Fruit fly (Drosophila melanogaster): Measurements from ENCODE around the gene sn.

The sn gene

DNA sequence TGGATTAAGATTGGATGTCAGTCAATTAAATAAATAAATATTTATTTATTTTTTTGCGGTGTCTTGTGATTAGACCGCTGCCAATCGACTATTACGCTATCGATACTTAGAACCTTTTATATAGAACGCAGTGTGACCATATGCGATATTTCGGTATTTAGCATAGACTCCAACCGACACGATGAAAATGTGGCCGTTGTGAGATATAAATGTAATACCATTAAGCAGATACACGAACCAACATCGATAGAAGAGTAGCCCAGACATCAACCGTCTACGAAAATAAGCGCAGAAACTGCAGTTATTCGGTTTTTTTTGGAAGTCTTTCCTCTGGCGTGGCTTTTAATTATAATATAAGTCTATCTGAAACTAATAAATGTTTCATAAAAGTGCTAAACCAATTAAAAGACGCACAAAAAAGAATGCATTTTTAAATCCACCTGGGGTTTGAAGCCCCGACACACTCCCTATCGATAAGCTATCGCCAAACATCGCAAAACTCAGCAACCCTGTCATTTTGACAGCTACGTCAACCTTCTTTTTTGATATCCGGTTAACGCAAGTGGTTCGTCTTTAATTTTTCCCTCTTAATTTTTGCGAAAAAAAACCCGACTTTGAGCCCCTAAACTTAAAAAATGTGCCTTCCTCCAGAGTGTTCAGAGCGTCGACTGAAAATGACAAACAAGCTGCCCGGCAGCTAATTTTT, 30.5 kb upstream of the sn start, which contains the start of the genes Dhdds and RpS14a (continued):
- TF ChIP-seq gcm (GFP tag; optimal IDR thresholded peaks at IDR 0.05) = peak; percentile 36
- peak; percentile 44 for TF ChIP-seq CG17829 (tag; optimal IDR thresholded peaks at IDR 0.05)
- TF ChIP-seq CG12155 (GFP tag; optimal IDR thresholded peaks at IDR 0.05) = peak; percentile 38
- no peak for TF ChIP-seq Aef1 (GFP tag; IDR thresholded peaks at IDR 0.05)
- TF ChIP-seq Elba2 (GFP tag; optimal IDR thresholded peaks at IDR 0.05) = peak; percentile 25
- peak; percentile 75 for TF ChIP-seq ci (GFP tag; IDR thresholded peaks at IDR 0.05)
- peak; percentile 33 for TF ChIP-seq CG10274 (GFP tag; optimal IDR thresholded peaks at IDR 0.05)
- no peak for TF ChIP-seq zf30C (GFP tag; optimal IDR thresholded peaks at IDR 0.05)
- peak; percentile 64 for TF ChIP-seq PHDP (tag; optimal IDR thresholded peaks at IDR 0.05)
- peak; percentile 70; the same call in 2 of the 3 replicates for TF ChIP-seq CG11560 (tag; IDR thresholded peaks at IDR 0.05)
- TF ChIP-seq gce (GFP tag; IDR thresholded peaks at IDR 0.05) = no peak
- TF ChIP-seq dm (GFP tag; optimal IDR thresholded peaks at IDR 0.05) = peak; percentile 60
- TF ChIP-seq CG14860 (GFP tag; IDR thresholded peaks at IDR 0.05; ENCODE audit: partially characterized antibody) = peak; percentile 48; the same call in 2 of the 3 replicates
- TF ChIP-seq CG1024 (GFP tag; IDR thresholded peaks at IDR 0.05) = no peak
- no peak for TF ChIP-seq ham (GFP tag; IDR thresholded peaks at IDR 0.05)
- TF ChIP-seq Optix (GFP tag; IDR thresholded peaks at IDR 0.05) = no peak; the same call in 2 of the 3 replicates
- peak; percentile 58 for TF ChIP-seq bbx (GFP tag; IDR thresholded peaks at IDR 0.05; ENCODE audit: partially characterized antibody)
- no peak for TF ChIP-seq CG43689 (GFP tag; IDR thresholded peaks at IDR 0.05)
- no peak for TF ChIP-seq dan (GFP tag; IDR thresholded peaks at IDR 0.05)
- peak; percentile 74 for TF ChIP-seq CG10431 (GFP tag; optimal IDR thresholded peaks at IDR 0.05)
- TF ChIP-seq CG12071 (GFP tag; optimal IDR thresholded peaks at IDR 0.05) = peak; percentile 57
- peak; percentile 54 for TF ChIP-seq Nf-YC (tag; optimal IDR thresholded peaks at IDR 0.05)
- TF ChIP-seq NC2β (GFP tag; optimal IDR thresholded peaks at IDR 0.05) = peak; percentile 88
- TF ChIP-seq CG18476 (GFP tag; optimal IDR thresholded peaks at IDR 0.05) = peak; percentile 44
- peak; percentile 77 for TF ChIP-seq CG4424 (GFP tag; optimal IDR thresholded peaks at IDR 0.05)
- peak; percentile 71 for TF ChIP-seq Mes4 (GFP tag; optimal IDR thresholded peaks at IDR 0.05)
- peak; percentile 1 for TF ChIP-seq Atf3 (GFP tag; optimal IDR thresholded peaks at IDR 0.05)
- no peak for TF ChIP-seq CG11085 (GFP tag; IDR thresholded peaks at IDR 0.05)
- TF ChIP-seq CG30431 (GFP tag; optimal IDR thresholded peaks at IDR 0.05) = peak; percentile 20
- peak; percentile 90 for TF ChIP-seq CG14710 (tag; optimal IDR thresholded peaks at IDR 0.05)
- TF ChIP-seq Nf-YB (GFP tag; optimal IDR thresholded peaks at IDR 0.05) = peak; percentile 18
- no peak for TF ChIP-seq CG32772 (GFP tag; IDR thresholded peaks at IDR 0.05)
- no peak for TF ChIP-seq mirr (GFP tag; optimal IDR thresholded peaks at IDR 0.05)
- TF ChIP-seq CG3163 (GFP tag; optimal IDR thresholded peaks at IDR 0.05) = no peak
- TF ChIP-seq sd (tag; optimal IDR thresholded peaks at IDR 0.05) = peak; percentile 9
- no peak for TF ChIP-seq GATAe (GFP tag; conservative IDR thresholded peaks at IDR 0.05)
- peak; percentile 81 for TF ChIP-seq Sox100B (GFP tag; optimal IDR thresholded peaks at IDR 0.05)
- TF ChIP-seq pb (GFP tag; optimal IDR thresholded peaks at IDR 0.05) = peak; percentile 31
- TF ChIP-seq phol (tag; optimal IDR thresholded peaks at IDR 0.05) = peak; percentile 80
- peak; percentile 37 for TF ChIP-seq CTCF (GFP tag; optimal IDR thresholded peaks at IDR 0.05)
- peak; percentile 56 for TF ChIP-seq CG8290 (GFP tag; optimal IDR thresholded peaks at IDR 0.05)
- TF ChIP-seq CG8290 (tag; optimal IDR thresholded peaks at IDR 0.05) = peak; percentile 17 to 35
- TF ChIP-seq CG2120 (GFP tag; optimal IDR thresholded peaks at IDR 0.05) = peak; percentile 25
- peak; percentile 30 for TF ChIP-seq Jarid2 (GFP tag; optimal IDR thresholded peaks at IDR 0.05)
- TF ChIP-seq E2f2 (GFP tag; IDR thresholded peaks at IDR 0.05) = peak; percentile 58; the same call in 1 of the 2 replicates
- peak; percentile 24 for TF ChIP-seq Fer3 (tag; optimal IDR thresholded peaks at IDR 0.05)
- peak; percentile 64; the same call in 1 of the 2 replicates for TF ChIP-seq sna (GFP tag; IDR thresholded peaks at IDR 0.05; ENCODE audit: partially characterized antibody)
- TF ChIP-seq CG3065 (GFP tag; optimal IDR thresholded peaks at IDR 0.05) = no peak
- peak; percentile 12 for TF ChIP-seq fd64A (GFP tag; optimal IDR thresholded peaks at IDR 0.05)
- TF ChIP-seq CG6689 (GFP tag; IDR thresholded peaks at IDR 0.05) = no peak
- TF ChIP-seq MBD-R2 (GFP tag; IDR thresholded peaks at IDR 0.05) = peak; percentile 49; the same call in 1 of the 2 replicates

All from whole organism, embryonic.